Worm (Caenorhabditis elegans): ENCODE results near the gene F21D5.7.

- TF ChIP-seq unc-62 (GFP tag; optimal IDR thresholded peaks at IDR 0.05) (no peak), ztf-11 (tag; optimal IDR thresholded peaks at IDR 0.05) (no peak), pqm-1 (tag; optimal IDR thresholded peaks at IDR 0.05) (no peak), nhr-237 (tag; optimal IDR thresholded peaks at IDR 0.05) (no peak), pax-3 (tag; optimal IDR thresholded peaks at IDR 0.05) (no peak), ces-1 (GFP tag; optimal IDR thresholded peaks at IDR 0.05) (no peak), aha-1 (tag; optimal IDR thresholded peaks at IDR 0.05) (no peak), jun-1 (tag; optimal IDR thresholded peaks at IDR 0.05) (no peak), nhr-19 (GFP tag; conservative IDR thresholded peaks at IDR 0.05) (no peak), alr-1 (tag; optimal IDR thresholded peaks at IDR 0.05; ENCODE audit: borderline replicate concordance) (no peak), elt-2 (tag; optimal IDR thresholded peaks at IDR 0.05) (no peak)
These were observed 49.7 kb upstream of the F21D5.7 start for ce11 chrIV:8793223-8793622.

Data from whole organism, L1 larva.